In genomic region chr3L:17611864-17612505, dm6 we compare ENCODE assay signal across 1 fruit fly cellular context.
A peak's percentile ranks its signal among the peaks of the same experiment; 100 is the strongest.
TF ChIP-seq lines count a peak whose summit lies in the region.

No protein-coding gene starts in this region.

TF ChIP-seq in whole organism, embryonic, 481 proteins besides CTCF, POLR2A, EP300 and RAD21 (continued from another document):
- TF ChIP-seq Trl (optimal IDR thresholded peaks at IDR 0.05; lab: Kevin White, UChicago) (peak; percentile 87 to 93), Trl (GFP tag; optimal IDR thresholded peaks at IDR 0.05; lab: Kevin White, UChicago) (no peak), CG6175 (GFP tag; IDR thresholded peaks at IDR 0.05; lab: Robert Waterston, UW) (0 out of 3 replicates have a peak, but pooled peaks have one; percentile 6), Hr3 (GFP tag; optimal IDR thresholded peaks at IDR 0.05; lab: Kevin White, UChicago) (no peak), Hey (tag; optimal IDR thresholded peaks at IDR 0.05; lab: Kevin White, UChicago) (peak; percentile 19), CG6654 (GFP tag; optimal IDR thresholded peaks at IDR 0.05; lab: Kevin White, UChicago) (peak; percentile 100), CG8944 (GFP tag; optimal IDR thresholded peaks at IDR 0.05; lab: Kevin White, UChicago) (no peak), Deaf1 (tag; optimal IDR thresholded peaks at IDR 0.05; lab: Kevin White, UChicago) (peak; percentile 84), aop (GFP tag; IDR thresholded peaks at IDR 0.05; lab: Robert Waterston, UW) (no peak), HLHmδ (GFP tag; optimal IDR thresholded peaks at IDR 0.05; lab: Kevin White, UChicago) (peak; percentile 42), CoRest (tag; optimal IDR thresholded peaks at IDR 0.05; lab: Kevin White, UChicago) (peak; percentile 30), CG6689 (GFP tag; IDR thresholded peaks at IDR 0.05; lab: Robert Waterston, UW) (no peak), Hsf (GFP tag; optimal IDR thresholded peaks at IDR 0.05; lab: Kevin White, UChicago) (no peak), CG6272 (GFP tag; IDR thresholded peaks at IDR 0.05; lab: Robert Waterston, UW) (no peak), Dp (GFP tag; optimal IDR thresholded peaks at IDR 0.05; lab: Kevin White, UChicago) (peak; percentile 17), Ptx1 (GFP tag; IDR thresholded peaks at IDR 0.05; lab: Robert Waterston, UW) (peak; percentile 18; the same call in 1 of the 2 replicates), D19B (GFP tag; optimal IDR thresholded peaks at IDR 0.05; lab: Kevin White, UChicago) (no peak), bowl (GFP tag; IDR thresholded peaks at IDR 0.05; lab: Robert Waterston, UW) (no peak), Asciz (GFP tag; optimal IDR thresholded peaks at IDR 0.05; lab: Kevin White, UChicago) (no peak), CG8290 (GFP tag; optimal IDR thresholded peaks at IDR 0.05; lab: Kevin White, UChicago) (no peak), CG8290 (tag; optimal IDR thresholded peaks at IDR 0.05; lab: Kevin White, UChicago) (peak in 1 of 2 experiments; percentile 35), exex (tag; optimal IDR thresholded peaks at IDR 0.05; lab: Kevin White, UChicago) (no peak), dm (GFP tag; optimal IDR thresholded peaks at IDR 0.05; lab: Kevin White, UChicago) (peak; percentile 89), Xrp1 (GFP tag; IDR thresholded peaks at IDR 0.05; lab: Robert Waterston, UW) (no peak), Doc3 (GFP tag; IDR thresholded peaks at IDR 0.05; lab: Robert Waterston, UW; ENCODE audit: partially characterized antibody) (no peak), CG14860 (GFP tag; IDR thresholded peaks at IDR 0.05; lab: Robert Waterston, UW; ENCODE audit: partially characterized antibody) (0 out of 3 replicates have a peak, but pooled peaks have one; percentile 30), Med (GFP tag; lab: Kevin White, UChicago) (peak; percentile 46), CG11398 (GFP tag; optimal IDR thresholded peaks at IDR 0.05; lab: Kevin White, UChicago) (no peak), CG13287 (GFP tag; IDR thresholded peaks at IDR 0.05; lab: Robert Waterston, UW; ENCODE audit: partially characterized antibody) (no peak), CG34422 (GFP tag; IDR thresholded peaks at IDR 0.05; lab: Robert Waterston, UW) (0 out of 3 replicates have a peak, but pooled peaks have one; percentile 42), rib (GFP tag; IDR thresholded peaks at IDR 0.05; lab: Robert Waterston, UW) (peak; percentile 71), nmo (GFP tag; optimal IDR thresholded peaks at IDR 0.05; lab: Kevin White, UChicago) (peak; percentile 23), lbe (GFP tag; optimal IDR thresholded peaks at IDR 0.05; lab: Kevin White, UChicago) (peak; percentile 28), Optix (GFP tag; IDR thresholded peaks at IDR 0.05; lab: Robert Waterston, UW) (no peak), Max (GFP tag; optimal IDR thresholded peaks at IDR 0.05; lab: Kevin White, UChicago) (peak; percentile 50), knrl (GFP tag; IDR thresholded peaks at IDR 0.05; lab: Robert Waterston, UW; ENCODE audit: partially characterized antibody) (peak; percentile 44; the same call in 2 of the 3 replicates), Ets65A (GFP tag; lab: Kevin White, UChicago) (peak; percentile 72), sd (tag; optimal IDR thresholded peaks at IDR 0.05; lab: Kevin White, UChicago) (peak; percentile 12), prd (optimal IDR thresholded peaks at IDR 0.05; lab: Kevin White, UChicago) (no peak), prd (GFP tag; IDR thresholded peaks at IDR 0.05; lab: Robert Waterston, UW) (0 out of 3 replicates have a peak, but pooled peaks have one; percentile 21), so (GFP tag; IDR thresholded peaks at IDR 0.05; lab: Robert Waterston, UW) (no peak), CG14667 (GFP tag; IDR thresholded peaks at IDR 0.05; lab: Robert Waterston, UW) (no peak), Eip74EF (GFP tag; optimal IDR thresholded peaks at IDR 0.05; lab: Kevin White, UChicago) (peak in 1 of 2 experiments; percentile 65), amos (GFP tag; IDR thresholded peaks at IDR 0.05; lab: Robert Waterston, UW; ENCODE audit: partially characterized antibody) (no peak; the same call in 1 of the 2 replicates), CG7839 (tag; optimal IDR thresholded peaks at IDR 0.05; lab: Kevin White, UChicago) (no peak), Rfx (GFP tag; IDR thresholded peaks at IDR 0.05; lab: Robert Waterston, UW) (no peak), kni (GFP tag; optimal IDR thresholded peaks at IDR 0.05; lab: Kevin White, UChicago) (peak; percentile 30), Gug (GFP tag; IDR thresholded peaks at IDR 0.05; lab: Robert Waterston, UW) (no peak), CG11247 (GFP tag; IDR thresholded peaks at IDR 0.05; lab: Robert Waterston, UW) (no peak), Chrac-16 (GFP tag; optimal IDR thresholded peaks at IDR 0.05; lab: Kevin White, UChicago) (no peak), ttk (GFP tag; IDR thresholded peaks at IDR 0.05; lab: Robert Waterston, UW) (no peak; the same call in 1 of the 2 replicates), CG6791 (GFP tag; IDR thresholded peaks at IDR 0.05; lab: Robert Waterston, UW; ENCODE audit: partially characterized antibody) (peak; percentile 64; the same call in 2 of the 3 replicates), ftz-f1 (GFP tag; optimal IDR thresholded peaks at IDR 0.05; lab: Kevin White, UChicago) (peak; percentile 90), hth (optimal IDR thresholded peaks at IDR 0.05; lab: Kevin White, UChicago) (no peak), zen2 (GFP tag; IDR thresholded peaks at IDR 0.05; lab: Robert Waterston, UW; ENCODE audit: partially characterized antibody) (0 out of 3 replicates have a peak, but pooled peaks have one; percentile 34), Lhr (GFP tag; optimal IDR thresholded peaks at IDR 0.05; lab: Kevin White, UChicago) (no peak), CG7987 (GFP tag; optimal IDR thresholded peaks at IDR 0.05; lab: Kevin White, UChicago) (no peak), pita (GFP tag; optimal IDR thresholded peaks at IDR 0.05; lab: Kevin White, UChicago) (no peak), z (GFP tag; IDR thresholded peaks at IDR 0.05; lab: Robert Waterston, UW) (peak; percentile 89), al (GFP tag; IDR thresholded peaks at IDR 0.05; lab: Robert Waterston, UW) (no peak), sug (tag; optimal IDR thresholded peaks at IDR 0.05; lab: Kevin White, UChicago) (peak; percentile 21), ci (GFP tag; IDR thresholded peaks at IDR 0.05; lab: Robert Waterston, UW) (peak; percentile 55; the same call in 1 of the 3 replicates), luna (GFP tag; optimal IDR thresholded peaks at IDR 0.05; lab: Kevin White, UChicago) (no peak), cg (GFP tag; optimal IDR thresholded peaks at IDR 0.05; lab: Kevin White, UChicago) (peak; percentile 94), CG3163 (GFP tag; optimal IDR thresholded peaks at IDR 0.05; lab: Kevin White, UChicago) (peak; percentile 94), chn (GFP tag; optimal IDR thresholded peaks at IDR 0.05; lab: Kevin White, UChicago) (peak; percentile 10), sens-2 (GFP tag; IDR thresholded peaks at IDR 0.05; lab: Robert Waterston, UW) (0 out of 2 replicates have a peak, but pooled peaks have one; percentile 18), inv (GFP tag; IDR thresholded peaks at IDR 0.05; lab: Robert Waterston, UW; ENCODE audit: partially characterized antibody) (no peak; the same call in 1 of the 2 replicates), CG34376 (GFP tag; optimal IDR thresholded peaks at IDR 0.05; lab: Kevin White, UChicago) (no peak), CG7271 (tag; optimal IDR thresholded peaks at IDR 0.05; lab: Kevin White, UChicago) (no peak), Nf-YB (GFP tag; optimal IDR thresholded peaks at IDR 0.05; lab: Kevin White, UChicago) (no peak)
